Worm (Caenorhabditis elegans) whole organism, L2 larva: ENCODE results near the gene msp-65.

Source experiments
- alr-1 ChIP-seq: fragments of 150-350 bp; optimal IDR thresholded peaks from 2 replicates; lab custom pipeline; 2014; ENCODE audit warnings: missing biosample characterization, missing genetic modification characterization
- nhr-11 ChIP-seq: fragments of 150-350 bp; optimal IDR thresholded peaks from 2 replicates; lab custom pipeline; 2014; ENCODE audit warnings: missing biosample characterization, missing genetic modification characterization
- nhr-12 ChIP-seq: fragments of 150-350 bp; optimal IDR thresholded peaks from 2 replicates; lab custom pipeline; 2014; ENCODE audit warnings: missing biosample characterization, missing genetic modification characterization
- nhr-237 ChIP-seq: fragments of 150-350 bp; optimal IDR thresholded peaks from 2 replicates; lab custom pipeline; 2014; ENCODE audit warnings: missing biosample characterization, missing genetic modification characterization
- peb-1 ChIP-seq: fragments of 150-350 bp; optimal IDR thresholded peaks from 2 replicates; lab custom pipeline; 2014; ENCODE audit warnings: missing biosample characterization, missing genetic modification characterization
- zag-1 ChIP-seq: fragments of 150-350 bp; optimal IDR thresholded peaks from 2 replicates; lab custom pipeline; 2014; ENCODE audit warnings: missing biosample characterization, missing genetic modification characterization

DNA sequence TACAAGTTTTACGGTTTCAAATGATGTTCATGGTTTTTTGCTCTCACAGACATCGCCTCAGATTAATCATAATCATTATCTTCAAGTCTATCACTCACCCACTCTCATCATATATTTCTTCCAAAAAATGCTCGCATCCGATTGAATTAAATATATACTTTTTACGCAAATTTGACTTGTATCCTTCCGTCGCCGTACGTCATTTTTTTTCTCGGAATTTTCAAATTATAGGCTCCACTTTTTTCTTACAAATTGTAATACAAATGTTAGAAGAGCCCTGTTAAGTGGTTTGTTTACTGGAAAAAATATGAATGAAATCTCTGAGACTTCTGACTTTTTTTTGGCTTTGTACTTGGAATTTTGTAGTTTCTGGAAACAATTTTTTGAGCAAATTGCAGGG lies 29.1 kb upstream of the msp-65 start:
- TF ChIP-seq alr-1 (tag; lab: Kevin White, UChicago): no peak
- TF ChIP-seq peb-1: no peak
- TF ChIP-seq nhr-12 (tag; lab: Kevin White, UChicago): no peak
- TF ChIP-seq zag-1 (tag; lab: Kevin White, UChicago): no peak
- no peak for TF ChIP-seq nhr-11 (tag; lab: Kevin White, UChicago)
- TF ChIP-seq nhr-237 (tag; lab: Kevin White, UChicago): no peak
